Worm (Caenorhabditis elegans): Measurements from ENCODE around the gene col-113.

col-113 gene

ce11 chrIV:7176887-7177286, 24.6 kb upstream of the col-113 start, which contains the start of gene str-44:
TSS of gene str-44 (plus strand) at chrIV:7177187.
- no peak for TF ChIP-seq lin-39 (tag; optimal IDR thresholded peaks at IDR 0.05)
- TF ChIP-seq aly-2 (tag; optimal IDR thresholded peaks at IDR 0.05) = no peak
- TF ChIP-seq F44E2.7 (GFP tag; IDR thresholded peaks at IDR 0.05) = no peak
- no peak for TF ChIP-seq egl-27 (tag; optimal IDR thresholded peaks at IDR 0.05)
- no peak for TF ChIP-seq zag-1 (tag; optimal IDR thresholded peaks at IDR 0.05)
- TF ChIP-seq nhr-10 (tag; optimal IDR thresholded peaks at IDR 0.05) = no peak
- TF ChIP-seq T26A8.4 (GFP tag; IDR thresholded peaks at IDR 0.05) = no peak
- no peak for TF ChIP-seq spr-3 (GFP tag; optimal IDR thresholded peaks at IDR 0.05)
- TF ChIP-seq F37D6.2 (tag; optimal IDR thresholded peaks at IDR 0.05) = no peak

ce11 chrIV:7175346-7175745, 23.0 kb upstream of the col-113 start, which contains the start of gene C42D4.19:
TSS of gene C42D4.19 (plus strand) at chrIV:7175646.
- TF ChIP-seq lin-13 (GFP tag; optimal IDR thresholded peaks at IDR 0.05) (no peak), sdz-12 (GFP tag; optimal IDR thresholded peaks at IDR 0.05) (no peak), mdt-29 (GFP tag; IDR thresholded peaks at IDR 0.05) (no peak), daf-19 (GFP tag; conservative IDR thresholded peaks at IDR 0.05) (no peak), ceh-20 (GFP tag; IDR thresholded peaks at IDR 0.05) (no peak)

ce11 chrIV:7173489-7173888, 21.2 kb upstream of the col-113 start, which contains the start of gene str-1:
TSS of gene str-1 (plus strand) at chrIV:7173789.
- TF ChIP-seq jun-1 (tag; optimal IDR thresholded peaks at IDR 0.05) = no peak
- TF ChIP-seq snpc-1.2 (GFP tag; IDR thresholded peaks at IDR 0.05) = no peak
- TF ChIP-seq dmd-6 (GFP tag; IDR thresholded peaks at IDR 0.05) = no peak
- TF ChIP-seq nhr-11 (tag; optimal IDR thresholded peaks at IDR 0.05) = no peak
- TF ChIP-seq attf-4 (tag; optimal IDR thresholded peaks at IDR 0.05) = no peak
- TF ChIP-seq mxl-2 (GFP tag; conservative IDR thresholded peaks at IDR 0.05) = no peak
- no peak for TF ChIP-seq T20F7.1 (GFP tag; optimal IDR thresholded peaks at IDR 0.05)
- no peak for TF ChIP-seq nhr-237 (tag; optimal IDR thresholded peaks at IDR 0.05)
- TF ChIP-seq Y5F2A.4 (GFP tag; optimal IDR thresholded peaks at IDR 0.05) = no peak
- TF ChIP-seq F44E2.7 (GFP tag; IDR thresholded peaks at IDR 0.05) = no peak
- TF ChIP-seq R02D3.7 (tag; optimal IDR thresholded peaks at IDR 0.05) = no peak
- TF ChIP-seq zfp-3 (GFP tag; conservative IDR thresholded peaks at IDR 0.05) = no peak
- no peak for TF ChIP-seq snpc-4 (tag; optimal IDR thresholded peaks at IDR 0.05)
- TF ChIP-seq F49E8.2 (tag; optimal IDR thresholded peaks at IDR 0.05; ENCODE audit: borderline replicate concordance) = no peak
- TF ChIP-seq nhr-6 (tag; optimal IDR thresholded peaks at IDR 0.05) = no peak
- no peak for TF ChIP-seq dve-1 (tag; optimal IDR thresholded peaks at IDR 0.05; ENCODE audit: insufficient read depth)
- TF ChIP-seq egl-43 (GFP tag; IDR thresholded peaks at IDR 0.05) = no peak

- TF ChIP-seq php-3 (GFP tag; IDR thresholded peaks at IDR 0.05) (no peak), zfp-3 (GFP tag; conservative IDR thresholded peaks at IDR 0.05) (no peak), zip-11 (GFP tag; IDR thresholded peaks at IDR 0.05) (no peak), saeg-2 (GFP tag; IDR thresholded peaks at IDR 0.05) (no peak), daf-12 (tag; optimal IDR thresholded peaks at IDR 0.05) (no peak), zag-1 (tag; optimal IDR thresholded peaks at IDR 0.05) (no peak), spr-3 (GFP tag; optimal IDR thresholded peaks at IDR 0.05) (no peak)
Measured at ce11 chrIV:7171222-7171621, 18.9 kb upstream of the col-113 start, which contains the start of gene str-220. TSS of gene str-220 (minus strand) at chrIV:7171322.

ce11 chrIV:7167983-7168760, 15.9 kb upstream of the col-113 start, which contains the start of gene skr-16:
TSS of gene skr-16 (plus strand) at chrIV:7168710.
- TF ChIP-seq aha-1 (tag) (peak; percentile 29), ztf-11 (tag; optimal IDR thresholded peaks at IDR 0.05) (no peak), madf-9 (GFP tag; conservative IDR thresholded peaks at IDR 0.05) (no peak), ceh-28 (tag; optimal IDR thresholded peaks at IDR 0.05) (no peak), sdz-12 (GFP tag; optimal IDR thresholded peaks at IDR 0.05) (no peak), daf-16 (GFP tag; optimal IDR thresholded peaks at IDR 0.05) (no peak), daf-16 (tag; optimal IDR thresholded peaks at IDR 0.05) (peak; percentile 33), egl-43 (GFP tag; IDR thresholded peaks at IDR 0.05) (no peak), lin-15B (tag; optimal IDR thresholded peaks at IDR 0.05) (no peak), ceh-62 (tag; optimal IDR thresholded peaks at IDR 0.05) (no peak), ZK337.2 (GFP tag; IDR thresholded peaks at IDR 0.05) (no peak), dmd-9 (GFP tag; IDR thresholded peaks at IDR 0.05) (no peak), lin-38 (GFP tag; IDR thresholded peaks at IDR 0.05) (no peak), Y48G9A.11 (GFP tag; IDR thresholded peaks at IDR 0.05) (no peak)

Measured in whole organism, L4 larva.